Fruit fly (Drosophila melanogaster) whole organism, embryonic: Measurements from ENCODE around the gene NFAT.

Source experiments
- Ada2b ChIP-seq: fragments of 200-800 bp; sonication (Bioruptor generic); IDR thresholded peaks from 2 replicates; pipeline ENCODE4 v1.3.6; 2022; ENCODE audit warnings: missing biosample characterization, missing genetic modification characterization
- Atf3 ChIP-seq: fragments of 200-800 bp; sonication (Bioruptor generic); optimal IDR thresholded peaks from 3 replicates; lab custom pipeline; 2016; ENCODE audit warnings: missing biosample characterization, missing genetic modification characterization
- Atf6 ChIP-seq: fragments of 200-800 bp; sonication (Bioruptor generic); IDR thresholded peaks from 2 replicates; pipeline ENCODE4 v1.3.6; 2022; ENCODE audit warnings: missing biosample characterization, missing genetic modification characterization
- Bdp1 ChIP-seq: fragments of 200-800 bp; sonication (Bioruptor generic); optimal IDR thresholded peaks from 3 replicates; lab custom pipeline; 2016; ENCODE audit warnings: missing biosample characterization, missing genetic modification characterization
- CG10209 ChIP-seq: fragments of 200-800 bp; sonication (Bioruptor generic); optimal IDR thresholded peaks from 3 replicates; lab custom pipeline; 2017; ENCODE audit warnings: missing biosample characterization, mild to moderate bottlenecking, missing genetic modification characterization, missing genetic modification reagents
- CG11504 ChIP-seq: fragments of 200-800 bp; sonication (Bioruptor generic); optimal IDR thresholded peaks from 3 replicates; lab custom pipeline; 2019; ENCODE audit warnings: missing biosample characterization, mild to moderate bottlenecking, missing genetic modification characterization, moderate library complexity
- CG13296 ChIP-seq: fragments of 200-800 bp; sonication (Bioruptor generic); optimal IDR thresholded peaks from 3 replicates; lab custom pipeline; 2018; ENCODE audit warnings: missing biosample characterization, mild to moderate bottlenecking, missing genetic modification characterization
- CG13894 ChIP-seq: fragments of 200-800 bp; sonication (Bioruptor generic); optimal IDR thresholded peaks from 3 replicates; lab custom pipeline; 2018; ENCODE audit warnings: missing biosample characterization, mild to moderate bottlenecking, missing genetic modification characterization, moderate library complexity
- CG15514 ChIP-seq: fragments of 200-800 bp; sonication (Bioruptor generic); optimal IDR thresholded peaks from 3 replicates; lab custom pipeline; 2017; ENCODE audit warnings: missing biosample characterization, missing genetic modification characterization, mild to moderate bottlenecking, moderate library complexity, missing genetic modification reagents
- CG1603 ChIP-seq: fragments of 200-800 bp; sonication (Bioruptor generic); optimal IDR thresholded peaks from 2 replicates; lab custom pipeline; 2019; ENCODE audit warnings: missing biosample characterization, mild to moderate bottlenecking, missing genetic modification characterization, moderate library complexity
- CG16813 ChIP-seq: fragments of 200-800 bp; sonication (Bioruptor generic); IDR thresholded peaks from 3 replicates; pipeline ENCODE4 v1.3.6; 2022; ENCODE audit warnings: missing biosample characterization, missing genetic modification characterization; ENCODE audit not compliant: partially characterized antibody
- CG17912 ChIP-seq: fragments of 200-800 bp; sonication (Bioruptor generic); optimal IDR thresholded peaks from 2 replicates; lab custom pipeline; 2018; ENCODE audit warnings: missing biosample characterization, mild to moderate bottlenecking, missing genetic modification characterization
- CG30431 ChIP-seq: fragments of 200-800 bp; sonication (Bioruptor generic); optimal IDR thresholded peaks from 2 replicates; lab custom pipeline; 2017; ENCODE audit warnings: missing biosample characterization, missing genetic modification characterization
- CG34224 ChIP-seq: fragments of 200-800 bp; sonication (Bioruptor generic); IDR thresholded peaks from 3 replicates; pipeline ENCODE4 v1.3.6; 2022; ENCODE audit warnings: missing biosample characterization, missing genetic modification characterization; ENCODE audit not compliant: partially characterized antibody
- CG34422 ChIP-seq: fragments of 200-800 bp; sonication (Bioruptor generic); IDR thresholded peaks from 3 replicates; pipeline ENCODE4 v1.3.6; 2022; ENCODE audit warnings: missing biosample characterization, missing genetic modification characterization
- CG4360 ChIP-seq: fragments of 200-800 bp; sonication (Bioruptor generic); IDR thresholded peaks from 2 replicates; pipeline ENCODE4 v1.3.6; 2022; ENCODE audit warnings: missing biosample characterization, missing genetic modification characterization
- CG6765 ChIP-seq: fragments of 200-800 bp; sonication (Bioruptor generic); optimal IDR thresholded peaks from 3 replicates; lab custom pipeline; 2017; ENCODE audit warnings: missing biosample characterization, mild to moderate bottlenecking, missing genetic modification characterization
- CG6813 ChIP-seq: fragments of 200-800 bp; sonication (Bioruptor generic); optimal IDR thresholded peaks from 2 replicates; lab custom pipeline; 2017; ENCODE audit warnings: missing biosample characterization, missing genetic modification characterization, mild to moderate bottlenecking, moderate library complexity, missing genetic modification reagents
- CG7839 ChIP-seq: fragments of 200-800 bp; sonication (Bioruptor generic); optimal IDR thresholded peaks from 3 replicates; lab custom pipeline; 2018; ENCODE audit warnings: missing biosample characterization, mild to moderate bottlenecking, missing genetic modification characterization, moderate library complexity
- CG9932 ChIP-seq: fragments of 200-800 bp; sonication (Bioruptor generic); IDR thresholded peaks from 2 replicates; pipeline ENCODE4 v1.3.6; 2022; ENCODE audit warnings: missing biosample characterization, missing genetic modification characterization
- CTCF ChIP-seq: fragments of 200-800 bp; sonication (Bioruptor generic); optimal IDR thresholded peaks from 2 replicates; lab custom pipeline; 2017; ENCODE audit warnings: missing biosample characterization, mild to moderate bottlenecking, missing genetic modification characterization, moderate library complexity
- Camta ChIP-seq: fragments of 200-800 bp; sonication (Bioruptor generic); optimal IDR thresholded peaks from 2 replicates; lab custom pipeline; 2016; ENCODE audit warnings: missing biosample characterization, missing genetic modification characterization
- Ets97D ChIP-seq: fragments of 200-800 bp; sonication (Bioruptor generic); optimal IDR thresholded peaks from 3 replicates; lab custom pipeline; 2016; ENCODE audit warnings: missing biosample characterization, missing genetic modification characterization
- Fer3 ChIP-seq: fragments of 200-800 bp; sonication (Bioruptor generic); optimal IDR thresholded peaks from 2 replicates; lab custom pipeline; 2018; ENCODE audit warnings: missing biosample characterization, mild to moderate bottlenecking, missing genetic modification characterization, moderate library complexity
- Hmx ChIP-seq: fragments of 200-800 bp; sonication (Bioruptor generic); optimal IDR thresholded peaks from 2 replicates; lab custom pipeline; 2016; ENCODE audit warnings: missing biosample characterization, missing genetic modification characterization
- Hr3 ChIP-seq: fragments of 200-800 bp; sonication (Bioruptor generic); optimal IDR thresholded peaks from 3 replicates; lab custom pipeline; 2016; ENCODE audit warnings: missing biosample characterization, missing genetic modification characterization
- Med ChIP-seq: fragments of 200-800 bp; sonication (Bioruptor generic); peaks from one replicate; lab custom pipeline; 2016; ENCODE audit warnings: missing biosample characterization, missing genetic modification characterization, mild to moderate bottlenecking, inconsistent platforms, moderate library complexity
- Meics ChIP-seq: fragments of 200-800 bp; sonication (Bioruptor generic); optimal IDR thresholded peaks from 2 replicates; lab custom pipeline; 2017; ENCODE audit warnings: missing biosample characterization, mild to moderate bottlenecking, missing genetic modification characterization
- Nf-YA ChIP-seq: fragments of 200-800 bp; sonication (Bioruptor generic); IDR thresholded peaks from 2 replicates; pipeline ENCODE4 v1.3.6; 2022; ENCODE audit warnings: missing biosample characterization, missing genetic modification characterization
- Side ChIP-seq: fragments of 200-800 bp; sonication (Bioruptor generic); optimal IDR thresholded peaks from 2 replicates; lab custom pipeline; 2016; ENCODE audit warnings: missing biosample characterization, missing genetic modification characterization
- Six4 ChIP-seq: fragments of 200-800 bp; sonication (Bioruptor generic); optimal IDR thresholded peaks from 2 replicates; lab custom pipeline; 2016; ENCODE audit warnings: missing biosample characterization, missing genetic modification characterization
- Usf ChIP-seq: fragments of 200-800 bp; sonication (Bioruptor generic); optimal IDR thresholded peaks from 2 replicates; lab custom pipeline; 2017; ENCODE audit warnings: missing genotype, missing biosample characterization, missing genetic modification characterization
- chif ChIP-seq, 2 experiments: fragments of 200-800 bp; sonication (Bioruptor generic); optimal IDR thresholded peaks; 3 replicates each; lab custom pipeline; 2016; ENCODE audit warnings: missing biosample characterization in 2 of 2, missing genetic modification characterization in 2 of 2
- chinmo ChIP-seq: fragments of 200-800 bp; sonication (Bioruptor generic); IDR thresholded peaks from 4 replicates; pipeline ENCODE4 v1.3.6; 2022; ENCODE audit warnings: missing biosample characterization, missing genetic modification characterization; ENCODE audit not compliant: partially characterized antibody
- chm ChIP-seq: fragments of 200-800 bp; sonication (Bioruptor generic); IDR thresholded peaks from 2 replicates; pipeline ENCODE4 v1.3.6; 2022; ENCODE audit warnings: missing biosample characterization, missing genetic modification characterization
- danr ChIP-seq: fragments of 200-800 bp; sonication (Bioruptor generic); IDR thresholded peaks from 2 replicates; pipeline ENCODE4 v1.3.6; 2022; ENCODE audit warnings: missing biosample characterization, missing genetic modification characterization
- fd3F ChIP-seq: fragments of 200-800 bp; sonication (Bioruptor generic); optimal IDR thresholded peaks from 2 replicates; lab custom pipeline; 2018; ENCODE audit warnings: missing biosample characterization, mild to moderate bottlenecking, missing genetic modification characterization, moderate library complexity
- fru ChIP-seq: fragments of >200 bp; optimal IDR thresholded peaks from 2 replicates; lab custom pipeline; 2017
- grn ChIP-seq: fragments of 200-800 bp; sonication (Bioruptor generic); optimal IDR thresholded peaks from 3 replicates; lab custom pipeline; 2017; ENCODE audit warnings: missing biosample characterization, missing genetic modification characterization
- insv ChIP-seq, 2 experiments: fragments of 200-800 bp; sonication (Bioruptor generic); optimal IDR thresholded peaks; 3 replicates each; lab custom pipeline; 2016 to 2018; ENCODE audit warnings: missing biosample characterization in 2 of 2, missing genetic modification characterization in 2 of 2
- nau ChIP-seq: fragments of 200-800 bp; sonication (Bioruptor generic); optimal IDR thresholded peaks from 3 replicates; lab custom pipeline; 2017; ENCODE audit warnings: missing biosample characterization, mild to moderate bottlenecking, missing genetic modification characterization, missing genetic modification reagents
- repo ChIP-seq: fragments of 200-800 bp; sonication (Bioruptor generic); optimal IDR thresholded peaks from 2 replicates; lab custom pipeline; 2016; ENCODE audit warnings: missing biosample characterization, missing genetic modification characterization
- shn ChIP-seq: fragments of 200-800 bp; sonication (Bioruptor generic); optimal IDR thresholded peaks from 3 replicates; lab custom pipeline; 2016; ENCODE audit warnings: missing biosample characterization, missing genetic modification characterization
- sim ChIP-seq: fragments of 200-800 bp; sonication (Bioruptor generic); IDR thresholded peaks from 2 replicates; pipeline ENCODE4 v1.3.6; 2022; ENCODE audit warnings: missing biosample characterization, missing genetic modification characterization
- toy ChIP-seq: fragments of 200-800 bp; sonication (Bioruptor generic); IDR thresholded peaks from 2 replicates; pipeline ENCODE4 v1.3.6; 2022; ENCODE audit warnings: missing biosample characterization, missing genetic modification characterization
- usp ChIP-seq: fragments of >200 bp; optimal IDR thresholded peaks from 2 replicates; lab custom pipeline; 2017; ENCODE audit warnings: missing biosample characterization, missing genetic modification characterization
- zen ChIP-seq: fragments of 200-800 bp; sonication (Bioruptor generic); optimal IDR thresholded peaks from 3 replicates; lab custom pipeline; 2018; ENCODE audit warnings: missing biosample characterization, mild to moderate bottlenecking, missing genetic modification characterization, moderate library complexity
- zfh1 ChIP-seq: fragments of 200-800 bp; sonication (Bioruptor generic); IDR thresholded peaks from 3 replicates; pipeline ENCODE4 v1.3.6; 2022; ENCODE audit warnings: missing biosample characterization, missing genetic modification characterization

The NFAT gene

DNA sequence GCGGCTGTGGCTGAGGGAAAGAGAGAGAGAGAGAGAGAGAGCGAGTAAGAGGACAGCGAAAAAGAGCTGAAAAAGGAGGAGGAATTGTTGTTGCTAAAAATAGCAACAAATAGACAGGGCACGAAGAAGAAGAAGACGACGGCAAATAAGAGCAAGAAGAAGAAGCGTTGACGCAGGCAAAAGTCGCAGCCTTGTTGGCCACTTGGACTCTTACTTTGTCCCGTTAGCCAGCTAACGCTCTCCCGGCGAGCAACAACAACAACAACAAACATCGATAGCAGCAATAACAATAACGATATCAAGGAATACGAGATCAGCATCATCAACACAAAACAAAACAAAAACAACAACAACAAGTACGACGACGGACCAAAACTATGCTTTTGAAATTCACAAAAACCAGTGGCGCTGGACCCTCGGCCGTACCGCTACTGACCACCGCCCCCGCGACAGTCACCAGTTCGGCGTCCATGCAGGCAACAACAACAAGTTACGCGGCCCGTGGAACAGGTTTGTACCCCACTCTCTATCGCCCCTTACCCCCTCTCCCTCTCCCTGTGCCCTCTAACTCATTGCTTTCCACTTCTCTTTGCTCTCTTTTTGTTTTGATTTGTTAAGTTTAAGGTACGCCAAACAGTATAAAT is 657 bp downstream of the NFAT start (continued):
- TF ChIP-seq zen (tag; lab: Kevin White, UChicago) = no peak
- TF ChIP-seq CG34224 (GFP tag; lab: Robert Waterston, UW) = peak; percentile 8; the same call in 1 of the 3 replicates
- 0 out of 4 replicates have a peak, but pooled peaks have one; percentile 55 for TF ChIP-seq chinmo (GFP tag; lab: Robert Waterston, UW)
- TF ChIP-seq CG30431 (GFP tag; lab: Kevin White, UChicago) = no peak
- 0 out of 2 replicates have a peak, but pooled peaks have one; percentile 7 for TF ChIP-seq chm (GFP tag; lab: Robert Waterston, UW)

DNA sequence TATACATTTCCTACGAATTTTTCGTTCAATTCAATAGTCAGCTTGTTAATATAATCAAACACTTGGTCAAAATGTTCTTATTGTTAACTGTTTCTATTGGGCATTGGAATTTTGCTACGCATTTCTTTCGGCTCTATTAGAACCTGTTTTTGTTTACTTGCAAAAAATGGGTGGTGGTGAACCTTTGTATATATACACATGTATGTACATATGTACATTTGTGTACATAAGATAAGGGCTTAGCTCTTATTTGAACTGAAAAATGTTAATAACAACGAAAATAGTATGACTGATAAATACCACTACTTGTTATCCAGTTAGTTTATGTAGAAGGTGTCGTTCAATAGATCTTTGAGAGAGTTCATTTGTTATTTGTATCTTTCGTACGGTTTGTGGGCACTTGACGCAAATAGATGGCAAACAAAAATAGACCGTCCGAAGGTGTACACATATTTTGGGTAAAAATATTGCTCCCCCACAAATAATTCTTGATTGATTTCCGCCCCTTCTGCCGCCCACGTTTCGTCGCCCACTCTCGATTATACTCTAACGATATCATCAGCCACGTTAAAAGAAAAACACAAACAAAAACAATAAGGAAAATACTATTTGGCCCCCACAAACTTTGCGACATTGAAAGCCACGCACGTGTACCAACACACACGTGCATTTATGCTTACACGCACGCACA is 1.5 kb downstream of the NFAT start:
- TF ChIP-seq nau = peak; percentile 34
- TF ChIP-seq Ada2b (GFP tag; lab: Robert Waterston, UW) = no peak
- TF ChIP-seq CG16813 = no peak
- TF ChIP-seq Six4 (GFP tag; lab: Kevin White, UChicago) = no peak
- TF ChIP-seq CG13894 (tag; lab: Kevin White, UChicago) = peak; percentile 71
- no peak for TF ChIP-seq Side
- TF ChIP-seq danr (GFP tag; lab: Robert Waterston, UW) = no peak
- peak; percentile 52 for TF ChIP-seq CG6765 (GFP tag; lab: Kevin White, UChicago)
- peak; percentile 33 for TF ChIP-seq CG13296 (GFP tag; lab: Kevin White, UChicago)
- peak; percentile 35 for TF ChIP-seq Meics
- TF ChIP-seq repo = no peak
- no peak for TF ChIP-seq CG17912
- peak in 1 of 2 experiments; percentile 9 for TF ChIP-seq insv (GFP tag; optimal IDR thresholded peaks at IDR 0.05; lab: Kevin White, UChicago)
- no peak for TF ChIP-seq fru
- peak; percentile 11 for TF ChIP-seq Camta
- peak; percentile 66 for TF ChIP-seq CG6813 (GFP tag; lab: Kevin White, UChicago)
- TF ChIP-seq CTCF = no peak
- no peak for TF ChIP-seq Usf (GFP tag; lab: Kevin White, UChicago)
- TF ChIP-seq usp = no peak
- peak; percentile 57 for TF ChIP-seq CG15514
- no peak for TF ChIP-seq Nf-YA (GFP tag; lab: Robert Waterston, UW)
- TF ChIP-seq CG9932 = 0 out of 2 replicates have a peak, but pooled peaks have one; percentile 29
- TF ChIP-seq Med = peak; percentile 62
- peak; percentile 73 for TF ChIP-seq Fer3 (tag; lab: Kevin White, UChicago)
- TF ChIP-seq Bdp1 (GFP tag; lab: Kevin White, UChicago) = no peak
- no peak for TF ChIP-seq CG11504 (tag; lab: Kevin White, UChicago)
- TF ChIP-seq CG7839 (tag; lab: Kevin White, UChicago) = peak; percentile 4
- no peak for TF ChIP-seq chif (GFP tag; optimal IDR thresholded peaks at IDR 0.05; lab: Kevin White, UChicago)
- peak; percentile 54 for TF ChIP-seq fd3F (GFP tag; lab: Kevin White, UChicago)
- no peak for TF ChIP-seq Atf3 (GFP tag; lab: Kevin White, UChicago)
- no peak for TF ChIP-seq Ets97D (GFP tag; lab: Kevin White, UChicago)
- peak; percentile 49 for TF ChIP-seq CG10209
- TF ChIP-seq shn (GFP tag; lab: Kevin White, UChicago) = no peak
- no peak for TF ChIP-seq CG34422 (GFP tag; lab: Robert Waterston, UW)
- TF ChIP-seq sim (GFP tag; lab: Robert Waterston, UW) = no peak
- TF ChIP-seq Hr3 (GFP tag; lab: Kevin White, UChicago) = no peak
- TF ChIP-seq Hmx (GFP tag; lab: Kevin White, UChicago) = no peak
- no peak; the same call in 1 of the 2 replicates for TF ChIP-seq CG4360 (GFP tag; lab: Robert Waterston, UW)
- no peak for TF ChIP-seq toy (GFP tag; lab: Robert Waterston, UW)
- TF ChIP-seq zfh1 (GFP tag; lab: Robert Waterston, UW) = no peak
- peak; percentile 7 for TF ChIP-seq grn (GFP tag; lab: Kevin White, UChicago)
- TF ChIP-seq Atf6 = peak; percentile 67; the same call in 1 of the 2 replicates
- peak; percentile 35 for TF ChIP-seq CG1603 (tag; lab: Kevin White, UChicago)
